Worm (Caenorhabditis elegans) whole organism, L4 larva: Measurements from ENCODE around the gene Y105C5A.15.

ENCODE experiments used
- R02D3.7 ChIP-seq: fragments of 150-350 bp; sonication (generic microtip); optimal IDR thresholded peaks from 3 replicates; lab custom pipeline; 2014; ENCODE audit warnings: missing biosample characterization, missing genetic modification characterization
- egl-27 ChIP-seq: sonication (generic microtip); optimal IDR thresholded peaks from 3 replicates; lab custom pipeline; 2017; ENCODE audit warnings: missing biosample characterization, missing genetic modification reagents, missing genetic modification characterization
- lin-13 ChIP-seq: fragments of 150-350 bp; optimal IDR thresholded peaks from 2 replicates; lab custom pipeline; 2014; ENCODE audit warnings: missing biosample characterization, missing genetic modification reagents, missing genetic modification characterization
- lin-15B ChIP-seq: fragments of 150-350 bp; sonication (generic microtip); optimal IDR thresholded peaks from 3 replicates; lab custom pipeline; 2014; ENCODE audit warnings: missing biosample characterization, missing genetic modification characterization
- lin-39 ChIP-seq: fragments of 150-350 bp; optimal IDR thresholded peaks from 2 replicates; lab custom pipeline; 2014; ENCODE audit warnings: missing biosample characterization, missing genetic modification reagents, missing genetic modification characterization
- nhr-10 ChIP-seq: fragments of 150-350 bp; optimal IDR thresholded peaks from 2 replicates; lab custom pipeline; 2014; ENCODE audit warnings: missing biosample characterization, missing genetic modification characterization
- nhr-237 ChIP-seq: sonication (generic microtip); optimal IDR thresholded peaks from 2 replicates; lab custom pipeline; 2017; ENCODE audit warnings: missing biosample characterization, missing genetic modification characterization
- nhr-28 ChIP-seq: fragments of 150-350 bp; optimal IDR thresholded peaks from 2 replicates; lab custom pipeline; 2014; ENCODE audit warnings: missing biosample characterization, missing genetic modification characterization
- nhr-76 ChIP-seq: fragments of 150-350 bp; optimal IDR thresholded peaks from 2 replicates; lab custom pipeline; 2014; ENCODE audit warnings: missing biosample characterization, missing genetic modification characterization
- nhr-77 ChIP-seq: fragments of 150-350 bp; optimal IDR thresholded peaks from 2 replicates; lab custom pipeline; 2014; ENCODE audit warnings: missing biosample characterization, missing genetic modification characterization
- php-3 ChIP-seq: fragments of 200-800 bp; sonication (Bioruptor generic); IDR thresholded peaks from 2 replicates; pipeline ENCODE4 v1.3.6; 2022; ENCODE audit warnings: missing genetic modification reagents, missing genetic modification characterization, missing compliant biosample characterization
- snpc-4 ChIP-seq: fragments of 150-350 bp; optimal IDR thresholded peaks from 2 replicates; lab custom pipeline; 2014; ENCODE audit warnings: missing biosample characterization, missing genetic modification characterization
- unc-130 ChIP-seq: sonication (generic microtip); optimal IDR thresholded peaks from 2 replicates; lab custom pipeline; 2016; ENCODE audit warnings: missing genetic modification reagents, missing genetic modification characterization, missing compliant biosample characterization

- TF ChIP-seq lin-15B (no peak), R02D3.7 (tag; lab: Kevin White, UChicago) (no peak), lin-39 (tag; lab: Kevin White, UChicago) (no peak), snpc-4 (tag; lab: Kevin White, UChicago) (no peak), egl-27 (no peak), nhr-76 (tag; lab: Kevin White, UChicago) (no peak), nhr-28 (tag; lab: Kevin White, UChicago) (peak; percentile 72), nhr-237 (tag; lab: Kevin White, UChicago) (no peak), nhr-77 (tag; lab: Kevin White, UChicago) (no peak), php-3 (GFP tag; lab: Robert Waterston, UW) (no peak), lin-13 (GFP tag; lab: Kevin White, UChicago) (no peak), unc-130 (no peak), nhr-10 (no peak)
Measured at ce11 chrIV:15640852-15641251, 48.1 kb upstream of the Y105C5A.15 start, which contains the start of gene Y105C5A.13.
